Fruit fly (Drosophila melanogaster): Measurements from ENCODE around the gene CG9784.

CG9784 gene

DNA sequence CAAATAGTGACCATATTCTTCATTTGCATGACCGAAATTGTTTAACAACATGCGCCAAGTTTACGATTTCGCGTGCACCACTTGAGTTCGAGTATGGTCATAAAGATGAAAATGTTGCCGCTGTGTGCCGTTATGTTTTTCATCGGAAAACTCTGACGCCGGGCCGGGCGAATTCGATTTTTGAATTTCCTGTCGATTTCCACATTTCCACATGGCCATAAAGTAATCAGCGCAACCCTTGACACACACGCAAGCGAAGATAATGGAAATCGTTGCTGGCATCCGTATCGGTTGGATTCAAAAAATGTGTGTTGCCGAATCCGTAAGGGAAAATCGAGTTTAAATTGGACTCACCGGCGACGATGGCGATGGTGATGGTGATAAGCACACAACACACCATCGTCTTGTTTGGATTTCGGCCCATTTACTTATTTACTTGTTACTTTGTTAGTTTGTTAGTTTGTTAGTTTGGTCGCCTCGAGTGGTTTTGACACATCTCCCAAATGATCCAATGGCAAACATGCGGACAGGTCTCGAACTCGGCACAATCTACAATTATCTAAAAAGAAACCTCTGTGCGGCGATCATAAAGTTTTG lies 45.6 kb upstream of the CG9784 start (continued):
- TF ChIP-seq CG10209 (GFP tag; optimal IDR thresholded peaks at IDR 0.05) (peak; percentile 71), CG4707 (GFP tag; optimal IDR thresholded peaks at IDR 0.05) (peak; percentile 72), CG7963 (GFP tag; IDR thresholded peaks at IDR 0.05; ENCODE audit: partially characterized antibody) (no peak), CG6683 (GFP tag; optimal IDR thresholded peaks at IDR 0.05) (no peak), CG6765 (GFP tag; optimal IDR thresholded peaks at IDR 0.05) (no peak), nau (GFP tag; optimal IDR thresholded peaks at IDR 0.05) (peak; percentile 37), pzg (GFP tag; optimal IDR thresholded peaks at IDR 0.05) (no peak), crp (GFP tag; optimal IDR thresholded peaks at IDR 0.05) (no peak), CG17612 (GFP tag; IDR thresholded peaks at IDR 0.05) (no peak), D (optimal IDR thresholded peaks at IDR 0.05) (no peak), D (GFP tag; optimal IDR thresholded peaks at IDR 0.05) (peak; percentile 37), Ets65A (GFP tag) (no peak), usp (GFP tag; optimal IDR thresholded peaks at IDR 0.05) (no peak), ara (GFP tag; IDR thresholded peaks at IDR 0.05) (no peak), CG42726 (GFP tag; IDR thresholded peaks at IDR 0.05; ENCODE audit: partially characterized antibody) (no peak), tap (tag; optimal IDR thresholded peaks at IDR 0.05) (peak; percentile 28), Mad (GFP tag; optimal IDR thresholded peaks at IDR 0.05) (no peak), Xrp1 (GFP tag; IDR thresholded peaks at IDR 0.05) (peak; percentile 76), ems (GFP tag; optimal IDR thresholded peaks at IDR 0.05) (no peak), sens-2 (GFP tag; IDR thresholded peaks at IDR 0.05) (no peak), Nf-YA (GFP tag; IDR thresholded peaks at IDR 0.05) (0 out of 2 replicates have a peak, but pooled peaks have one; percentile 28), CG12744 (GFP tag; optimal IDR thresholded peaks at IDR 0.05) (no peak), Trl (optimal IDR thresholded peaks at IDR 0.05) (no peak), Trl (GFP tag; optimal IDR thresholded peaks at IDR 0.05) (no peak), Sin3A (optimal IDR thresholded peaks at IDR 0.05) (no peak), luna (GFP tag; optimal IDR thresholded peaks at IDR 0.05) (no peak), Doc2 (GFP tag; IDR thresholded peaks at IDR 0.05) (no peak), CG33213 (GFP tag; optimal IDR thresholded peaks at IDR 0.05) (peak; percentile 8), CG17186 (GFP tag; optimal IDR thresholded peaks at IDR 0.05) (no peak), CG11560 (tag; IDR thresholded peaks at IDR 0.05) (no peak), sob (GFP tag; IDR thresholded peaks at IDR 0.05) (no peak), H2.0 (GFP tag; IDR thresholded peaks at IDR 0.05) (no peak), tx (GFP tag; optimal IDR thresholded peaks at IDR 0.05) (no peak), Scr (GFP tag; IDR thresholded peaks at IDR 0.05; ENCODE audit: partially characterized antibody) (no peak), zfh2 (GFP tag; optimal IDR thresholded peaks at IDR 0.05) (no peak), CG7786 (GFP tag; optimal IDR thresholded peaks at IDR 0.05) (no peak), so (GFP tag; IDR thresholded peaks at IDR 0.05) (0 out of 3 replicates have a peak, but pooled peaks have one; percentile 28), Fer2 (tag; optimal IDR thresholded peaks at IDR 0.05) (no peak), CG3281 (GFP tag; optimal IDR thresholded peaks at IDR 0.05) (no peak), Spps (tag; optimal IDR thresholded peaks at IDR 0.05) (peak; percentile 16), lola (GFP tag; optimal IDR thresholded peaks at IDR 0.05) (peak in 1 of 3 experiments; percentile 22), bab2 (GFP tag; optimal IDR thresholded peaks at IDR 0.05) (peak; percentile 58), CG13287 (GFP tag; IDR thresholded peaks at IDR 0.05; ENCODE audit: partially characterized antibody) (no peak), CG17328 (GFP tag; IDR thresholded peaks at IDR 0.05) (peak; percentile 48; the same call in 1 of the 2 replicates), exex (tag; optimal IDR thresholded peaks at IDR 0.05) (peak; percentile 33), CG7357 (GFP tag; IDR thresholded peaks at IDR 0.05) (no peak), Dref (GFP tag; IDR thresholded peaks at IDR 0.05) (no peak), CG4360 (GFP tag; IDR thresholded peaks at IDR 0.05) (no peak)
